Worm (Caenorhabditis elegans): ENCODE results near the gene lgc-44.

DNA sequence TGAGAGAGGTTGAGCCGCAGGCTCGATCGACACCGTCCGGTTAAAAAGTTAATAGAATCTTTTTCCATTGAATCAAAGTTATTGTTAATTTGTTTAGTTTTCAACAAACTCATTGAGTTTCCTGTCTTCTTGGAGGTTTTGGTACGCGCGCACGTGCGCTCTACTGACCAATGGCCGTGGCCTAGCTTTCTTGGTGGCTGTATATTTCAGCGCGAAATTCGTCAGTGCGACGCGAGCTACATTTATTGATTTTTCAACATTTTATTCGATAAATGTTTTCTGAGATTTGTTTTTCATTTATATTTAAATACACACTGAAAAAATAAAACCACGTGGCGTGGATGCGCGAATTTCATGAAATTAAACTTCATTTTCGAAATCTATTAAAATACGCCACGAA lies 28.2 kb downstream of the lgc-44 start, which contains the start of gene bir-1:
- TF ChIP-seq F10B5.3 (tag; optimal IDR thresholded peaks at IDR 0.05) (no peak), lin-13 (GFP tag; optimal IDR thresholded peaks at IDR 0.05) (no peak), nhr-11 (tag; optimal IDR thresholded peaks at IDR 0.05) (no peak), snpc-4 (tag; optimal IDR thresholded peaks at IDR 0.05) (no peak), nhr-111 (GFP tag; optimal IDR thresholded peaks at IDR 0.05) (no peak), lin-38 (GFP tag; IDR thresholded peaks at IDR 0.05) (peak; percentile 83)

Measured in whole organism, L4 larva.